Fruit fly (Drosophila melanogaster) whole organism, embryonic: ENCODE data around the gene Eato.
A peak's percentile ranks its signal among the peaks of the same experiment; 100 is the strongest.

ENCODE experiments used
- Antp ChIP-seq: fragments of 200-800 bp; sonication (Bioruptor generic); optimal IDR thresholded peaks from 3 replicates; lab custom pipeline; 2016; ENCODE audit warnings: missing biosample characterization, missing genetic modification characterization
- Atf6 ChIP-seq: fragments of 200-800 bp; sonication (Bioruptor generic); IDR thresholded peaks from 2 replicates; pipeline ENCODE4 v1.3.6; 2022; ENCODE audit warnings: missing biosample characterization, missing genetic modification characterization
- B-H2 ChIP-seq: fragments of 200-800 bp; sonication (Bioruptor generic); optimal IDR thresholded peaks from 2 replicates; lab custom pipeline; 2018; ENCODE audit warnings: missing biosample characterization, mild to moderate bottlenecking, missing genetic modification characterization
- Bgb ChIP-seq: fragments of 200-800 bp; sonication (Bioruptor generic); IDR thresholded peaks from 2 replicates; pipeline ENCODE4 v1.3.6; 2022; ENCODE audit warnings: missing biosample characterization, missing genetic modification characterization; ENCODE audit not compliant: partially characterized antibody
- Blimp-1 ChIP-seq: fragments of 200-800 bp; sonication (Bioruptor generic); optimal IDR thresholded peaks from 3 replicates; lab custom pipeline; 2018; ENCODE audit warnings: missing biosample characterization, missing genetic modification characterization, mild to moderate bottlenecking, moderate library complexity, missing genetic modification reagents
- CG12071 ChIP-seq: fragments of 200-800 bp; sonication (Bioruptor generic); optimal IDR thresholded peaks from 3 replicates; lab custom pipeline; 2018; ENCODE audit warnings: missing biosample characterization, mild to moderate bottlenecking, missing genetic modification characterization
- CG12299 ChIP-seq: fragments of 200-800 bp; sonication (Bioruptor generic); optimal IDR thresholded peaks from 2 replicates; lab custom pipeline; 2018; ENCODE audit warnings: missing biosample characterization, mild to moderate bottlenecking, missing genetic modification characterization
- CG13296 ChIP-seq: fragments of 200-800 bp; sonication (Bioruptor generic); optimal IDR thresholded peaks from 3 replicates; lab custom pipeline; 2018; ENCODE audit warnings: missing biosample characterization, mild to moderate bottlenecking, missing genetic modification characterization
- CG1602 ChIP-seq: fragments of 200-800 bp; sonication (Bioruptor generic); optimal IDR thresholded peaks from 3 replicates; lab custom pipeline; 2016; ENCODE audit warnings: missing biosample characterization, missing genetic modification characterization
- CG16863 ChIP-seq: fragments of 200-800 bp; sonication (Bioruptor generic); optimal IDR thresholded peaks from 3 replicates; lab custom pipeline; 2016; ENCODE audit warnings: missing biosample characterization, missing genetic modification characterization
- CG17328 ChIP-seq: fragments of 200-800 bp; sonication (Bioruptor generic); IDR thresholded peaks from 2 replicates; pipeline ENCODE4 v1.3.6; 2022; ENCODE audit warnings: missing biosample characterization, missing genetic modification characterization
- CG18476 ChIP-seq: fragments of 200-800 bp; sonication (Bioruptor generic); optimal IDR thresholded peaks from 2 replicates; lab custom pipeline; 2016; ENCODE audit warnings: missing biosample characterization, mild to moderate bottlenecking, missing genetic modification characterization
- CG2120 ChIP-seq: fragments of 200-800 bp; sonication (Bioruptor generic); optimal IDR thresholded peaks from 3 replicates; lab custom pipeline; 2016; ENCODE audit warnings: missing biosample characterization, missing genetic modification characterization
- CG30403 ChIP-seq: fragments of 200-800 bp; sonication (Bioruptor generic); optimal IDR thresholded peaks from 3 replicates; lab custom pipeline; 2016; ENCODE audit warnings: missing biosample characterization, missing genetic modification characterization
- CG32772 ChIP-seq: fragments of 200-800 bp; sonication (Bioruptor generic); IDR thresholded peaks from 2 replicates; pipeline ENCODE4 v1.3.6; 2022; ENCODE audit warnings: missing biosample characterization, missing genetic modification characterization
- CG3407 ChIP-seq: fragments of 200-800 bp; sonication (Bioruptor generic); optimal IDR thresholded peaks from 2 replicates; lab custom pipeline; 2018; ENCODE audit warnings: missing biosample characterization, mild to moderate bottlenecking, missing genetic modification characterization
- CG3726 ChIP-seq: fragments of 200-800 bp; sonication (Bioruptor generic); IDR thresholded peaks from 3 replicates; pipeline ENCODE4, ENCODE4 v1.3.6; 2022; ENCODE audit warnings: missing biosample characterization, missing genetic modification characterization
- CG3995 ChIP-seq: fragments of 200-800 bp; sonication (Bioruptor generic); optimal IDR thresholded peaks from 3 replicates; lab custom pipeline; 2016; ENCODE audit warnings: missing biosample characterization, missing genetic modification characterization
- CG4328 ChIP-seq: fragments of 200-800 bp; sonication (Bioruptor generic); optimal IDR thresholded peaks from 3 replicates; lab custom pipeline; 2017; ENCODE audit warnings: missing biosample characterization, missing genetic modification reagents, missing genetic modification characterization
- CG4360 ChIP-seq: fragments of 200-800 bp; sonication (Bioruptor generic); IDR thresholded peaks from 2 replicates; pipeline ENCODE4 v1.3.6; 2022; ENCODE audit warnings: missing biosample characterization, missing genetic modification characterization
- CG6175 ChIP-seq: fragments of 200-800 bp; sonication (Bioruptor generic); IDR thresholded peaks from 3 replicates; pipeline ENCODE4 v1.3.6; 2022; ENCODE audit warnings: missing biosample characterization, missing genetic modification characterization
- CG6254 ChIP-seq: fragments of 200-800 bp; sonication (Bioruptor generic); optimal IDR thresholded peaks from 3 replicates; lab custom pipeline; 2017; ENCODE audit warnings: mild to moderate bottlenecking, missing biosample characterization, missing genetic modification reagents, missing genetic modification characterization
- CG6813 ChIP-seq: fragments of 200-800 bp; sonication (Bioruptor generic); optimal IDR thresholded peaks from 2 replicates; lab custom pipeline; 2017; ENCODE audit warnings: missing biosample characterization, missing genetic modification characterization, mild to moderate bottlenecking, moderate library complexity, missing genetic modification reagents
- CG7839 ChIP-seq: fragments of 200-800 bp; sonication (Bioruptor generic); optimal IDR thresholded peaks from 3 replicates; lab custom pipeline; 2018; ENCODE audit warnings: missing biosample characterization, mild to moderate bottlenecking, missing genetic modification characterization, moderate library complexity
- CG9437 ChIP-seq: fragments of 200-800 bp; sonication (Bioruptor generic); optimal IDR thresholded peaks from 2 replicates; lab custom pipeline; 2018; ENCODE audit warnings: missing biosample characterization, mild to moderate bottlenecking, missing genetic modification characterization
- CrebB ChIP-seq: fragments of 200-800 bp; sonication (Bioruptor generic); optimal IDR thresholded peaks from 3 replicates; lab custom pipeline; 2018; ENCODE audit warnings: missing biosample characterization, mild to moderate bottlenecking, missing genetic modification characterization
- Doc3 ChIP-seq: fragments of 200-800 bp; sonication (Bioruptor generic); IDR thresholded peaks from 3 replicates; pipeline ENCODE4 v1.3.6; 2022; ENCODE audit warnings: missing biosample characterization, missing genetic modification characterization; ENCODE audit not compliant: partially characterized antibody
- HLH3B ChIP-seq: fragments of 200-800 bp; sonication (Bioruptor generic); IDR thresholded peaks from 2 replicates; pipeline ENCODE4 v1.3.6; 2022; ENCODE audit warnings: missing biosample characterization, missing genetic modification characterization
- MTF-1 ChIP-seq: fragments of 200-800 bp; sonication (Bioruptor generic); optimal IDR thresholded peaks from 2 replicates; lab custom pipeline; 2018; ENCODE audit warnings: missing biosample characterization, mild to moderate bottlenecking, missing genetic modification characterization, borderline replicate concordance
- Rx ChIP-seq: fragments of 200-800 bp; sonication (Bioruptor generic); IDR thresholded peaks from 2 replicates; pipeline ENCODE4 v1.3.6; 2022; ENCODE audit warnings: missing biosample characterization, missing genetic modification characterization
- ac ChIP-seq: fragments of 200-800 bp; sonication (Bioruptor generic); optimal IDR thresholded peaks from 3 replicates; lab custom pipeline; 2017; ENCODE audit warnings: missing biosample characterization, mild to moderate bottlenecking, missing genetic modification characterization
- ato ChIP-seq: fragments of 200-800 bp; sonication (Bioruptor generic); IDR thresholded peaks from 2 replicates; pipeline ENCODE4 v1.3.6; 2022; ENCODE audit warnings: missing biosample characterization, missing genetic modification characterization; ENCODE audit not compliant: partially characterized antibody
- az2 ChIP-seq: fragments of 200-800 bp; sonication (Bioruptor generic); optimal IDR thresholded peaks from 3 replicates; lab custom pipeline; 2016; ENCODE audit warnings: missing biosample characterization, missing genetic modification characterization
- bbx ChIP-seq: fragments of 200-800 bp; sonication (Bioruptor generic); IDR thresholded peaks from 2 replicates; pipeline ENCODE4 v1.3.6; 2022; ENCODE audit warnings: missing biosample characterization, missing genetic modification characterization; ENCODE audit not compliant: partially characterized antibody
- chn ChIP-seq: fragments of 200-800 bp; sonication (Bioruptor generic); optimal IDR thresholded peaks from 2 replicates; lab custom pipeline; 2016; ENCODE audit warnings: missing biosample characterization, missing genetic modification characterization
- cwo ChIP-seq: fragments of 200-800 bp; sonication (Bioruptor generic); optimal IDR thresholded peaks from 3 replicates; lab custom pipeline; 2017; ENCODE audit warnings: missing biosample characterization, missing genetic modification characterization, mild to moderate bottlenecking, moderate library complexity, missing genetic modification reagents
- eve ChIP-seq, 2 experiments: fragments of >200 bp; optimal IDR thresholded peaks; 2 replicates each; lab custom pipeline; 2017; ENCODE audit warnings: missing biosample characterization in 2 of 2, missing genetic modification characterization in 2 of 2
- inv ChIP-seq: fragments of 200-800 bp; sonication (Bioruptor generic); IDR thresholded peaks from 2 replicates; pipeline ENCODE4 v1.3.6; 2022; ENCODE audit warnings: missing biosample characterization, missing genetic modification characterization; ENCODE audit not compliant: partially characterized antibody
- maf-S ChIP-seq: fragments of 200-800 bp; sonication (Bioruptor generic); optimal IDR thresholded peaks from 2 replicates; lab custom pipeline; 2016; ENCODE audit warnings: missing biosample characterization, missing genetic modification characterization
- org-1 ChIP-seq: fragments of 200-800 bp; sonication (Bioruptor generic); optimal IDR thresholded peaks from 2 replicates; lab custom pipeline; 2017; ENCODE audit warnings: missing biosample characterization, missing genetic modification characterization
- pan ChIP-seq, 4 experiments: fragments of >200 bp in 3 of 4; fragments of 200-800 bp in 1 of 4; sonication (Bioruptor generic) in 1 of 4; optimal IDR thresholded peaks in 3 of 4; IDR thresholded peaks in 1 of 4; 2 replicates each; pipeline versions ENCODE4 v1.3.6 to Lab custom; 2017 to 2022; ENCODE audit warnings: missing biosample characterization in 2 of 4, missing genetic modification characterization in 2 of 4, mixed read lengths in 1 of 4
- pfk ChIP-seq: fragments of 200-800 bp; sonication (Bioruptor generic); optimal IDR thresholded peaks from 2 replicates; lab custom pipeline; 2018; ENCODE audit warnings: missing biosample characterization, mild to moderate bottlenecking, missing genetic modification characterization, moderate library complexity
- run ChIP-seq: fragments of 200-800 bp; sonication (Bioruptor generic); optimal IDR thresholded peaks from 3 replicates; lab custom pipeline; 2018; ENCODE audit warnings: missing biosample characterization, mild to moderate bottlenecking, missing genetic modification characterization
- sima ChIP-seq: fragments of 200-800 bp; sonication (Bioruptor generic); optimal IDR thresholded peaks from 2 replicates; lab custom pipeline; 2016; ENCODE audit warnings: missing biosample characterization, missing genetic modification characterization
- slou ChIP-seq: fragments of 200-800 bp; sonication (Bioruptor generic); optimal IDR thresholded peaks from 3 replicates; lab custom pipeline; 2016; ENCODE audit warnings: missing biosample characterization, missing genetic modification characterization
- slp2 ChIP-seq: fragments of 200-800 bp; sonication (Bioruptor generic); optimal IDR thresholded peaks from 2 replicates; lab custom pipeline; 2016; ENCODE audit warnings: missing biosample characterization, missing genetic modification characterization
- stwl ChIP-seq: fragments of 200-800 bp; sonication (Bioruptor generic); optimal IDR thresholded peaks from 3 replicates; lab custom pipeline; 2018; ENCODE audit warnings: missing biosample characterization, mild to moderate bottlenecking, missing genetic modification characterization, moderate library complexity
- unc-4 ChIP-seq: fragments of 200-800 bp; sonication (Bioruptor generic); IDR thresholded peaks from 2 replicates; pipeline ENCODE4 v1.3.6; 2022; ENCODE audit warnings: missing biosample characterization, missing genetic modification characterization; ENCODE audit not compliant: partially characterized antibody
- vvl ChIP-seq: fragments of 200-800 bp; sonication (Bioruptor generic); IDR thresholded peaks from 2 replicates; pipeline ENCODE4 v1.3.6; 2022; ENCODE audit warnings: missing biosample characterization, missing genetic modification characterization
- yki ChIP-seq: fragments of >200 bp; optimal IDR thresholded peaks from 3 replicates; lab custom pipeline; 2018

The Eato gene

dm6 chr2L:13778648-13779047 is 5.2 kb upstream of the Eato start (continued):
- TF ChIP-seq CG16863 (peak; percentile 8), cwo (GFP tag; lab: Kevin White, UChicago) (peak; percentile 41), CG4328 (GFP tag; lab: Kevin White, UChicago) (no peak), CG6813 (GFP tag; lab: Kevin White, UChicago) (no peak), CG12071 (no peak), CG6175 (GFP tag; lab: Robert Waterston, UW) (no peak), CG1602 (GFP tag; lab: Kevin White, UChicago) (peak; percentile 53), bbx (GFP tag; lab: Robert Waterston, UW) (no peak), CrebB (tag; lab: Kevin White, UChicago) (no peak), Rx (0 out of 2 replicates have a peak, but pooled peaks have one; percentile 13), CG30403 (peak; percentile 76), stwl (tag; lab: Kevin White, UChicago) (no peak), MTF-1 (no peak), CG32772 (GFP tag; lab: Robert Waterston, UW) (no peak), yki (lab: Kevin White, UChicago) (no peak), Bgb (GFP tag; lab: Robert Waterston, UW) (no peak), eve (GFP tag; optimal IDR thresholded peaks at IDR 0.05; lab: Kevin White, UChicago) (no peak), CG9437 (GFP tag; lab: Kevin White, UChicago) (peak; percentile 69), CG12299 (tag; lab: Kevin White, UChicago) (peak; percentile 17), CG18476 (GFP tag; lab: Kevin White, UChicago) (peak; percentile 54), CG3726 (no peak), CG13296 (GFP tag; lab: Kevin White, UChicago) (peak; percentile 18), Atf6 (GFP tag; lab: Robert Waterston, UW) (0 out of 2 replicates have a peak, but pooled peaks have one; percentile 37), CG3995 (GFP tag; lab: Kevin White, UChicago) (no peak), vvl (GFP tag; lab: Robert Waterston, UW) (peak; percentile 52), Antp (GFP tag; lab: Kevin White, UChicago) (peak; percentile 19), CG3407 (peak; percentile 49), CG4360 (GFP tag; lab: Robert Waterston, UW) (no peak), CG17328 (GFP tag; lab: Robert Waterston, UW) (0 out of 2 replicates have a peak, but pooled peaks have one; percentile 19), CG7839 (tag; lab: Kevin White, UChicago) (peak; percentile 82), B-H2 (no peak), slp2 (GFP tag; lab: Kevin White, UChicago) (no peak), unc-4 (GFP tag; lab: Robert Waterston, UW) (no peak), Blimp-1 (GFP tag; lab: Kevin White, UChicago) (no peak), ato (GFP tag; lab: Robert Waterston, UW) (no peak), org-1 (peak; percentile 66), CG6254 (no peak), ac (no peak), Doc3 (GFP tag; lab: Robert Waterston, UW) (no peak), sima (GFP tag; lab: Kevin White, UChicago) (no peak), chn (GFP tag; lab: Kevin White, UChicago) (peak; percentile 18), az2 (peak; percentile 20), inv (GFP tag; lab: Robert Waterston, UW) (no peak), slou (GFP tag; lab: Kevin White, UChicago) (peak; percentile 36), CG2120 (peak; percentile 77), maf-S (GFP tag; lab: Kevin White, UChicago) (no peak), pfk (GFP tag; lab: Kevin White, UChicago) (no peak), HLH3B (peak; percentile 19; the same call in 1 of the 2 replicates), run (tag; lab: Kevin White, UChicago) (peak; percentile 59), pan (optimal IDR thresholded peaks at IDR 0.05; lab: Kevin White, UChicago) (no peak), pan (GFP tag; optimal IDR thresholded peaks at IDR 0.05 in 1 of 2, IDR thresholded peaks at IDR 0.05 in 1 of 2) (peak in 1 of 2 experiments; percentile 47)
